Worm (Caenorhabditis elegans): ENCODE data around the gene F36D3.1.

F36D3.1 gene

ce11 chrV:16537908-16538446 lies 38.8 kb downstream of the F36D3.1 start, which contains the start of gene Y32B12B.2:
Y32B12B.2 (plus strand) TSS chrV:16538396.
- TF ChIP-seq T22C8.4 (GFP tag; IDR thresholded peaks at IDR 0.05): no peak
- TF ChIP-seq klf-2 (GFP tag; conservative IDR thresholded peaks at IDR 0.05): no peak
- TF ChIP-seq flt-1 (GFP tag; IDR thresholded peaks at IDR 0.05): 0 out of 2 replicates have a peak, but pooled peaks have one; percentile 27

ce11 chrV:16539666-16540065 lies 40.5 kb downstream of the F36D3.1 start:
- no peak for TF ChIP-seq klf-2 (GFP tag; conservative IDR thresholded peaks at IDR 0.05)
- TF ChIP-seq ztf-23 (GFP tag; IDR thresholded peaks at IDR 0.05): no peak
- TF ChIP-seq med-1 (GFP tag; optimal IDR thresholded peaks at IDR 0.05; ENCODE audit: insufficient read depth): no peak
- TF ChIP-seq ztf-29 (GFP tag; IDR thresholded peaks at IDR 0.05): no peak
- no peak for TF ChIP-seq T22C8.4 (GFP tag; IDR thresholded peaks at IDR 0.05)
- no peak for TF ChIP-seq flt-1 (GFP tag; IDR thresholded peaks at IDR 0.05)
- TF ChIP-seq cog-1 (tag; optimal IDR thresholded peaks at IDR 0.05): no peak
- no peak for TF ChIP-seq tab-1 (GFP tag; IDR thresholded peaks at IDR 0.05)

DNA sequence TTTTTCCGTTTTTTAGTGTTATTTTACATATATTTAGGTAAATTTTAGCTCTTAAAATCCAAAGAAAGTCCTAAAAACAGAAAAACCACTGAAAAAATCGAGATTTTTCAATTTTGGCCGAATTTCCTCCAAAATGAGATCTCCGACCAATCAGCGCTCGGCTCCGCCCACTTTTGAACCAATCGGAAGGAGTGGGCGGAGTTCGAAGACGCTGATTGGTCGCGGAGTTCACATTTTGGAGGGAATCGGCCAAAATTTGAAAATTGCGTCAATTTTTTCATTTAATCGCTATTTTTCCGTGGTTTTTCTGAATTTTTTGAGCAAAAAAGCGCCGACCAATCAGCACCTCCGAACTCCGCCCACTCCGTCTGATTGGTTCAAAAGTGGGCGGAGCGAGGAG lies 41.5 kb downstream of the F36D3.1 start:
- TF ChIP-seq ztf-29 (GFP tag; IDR thresholded peaks at IDR 0.05): no peak
- TF ChIP-seq tab-1 (GFP tag; IDR thresholded peaks at IDR 0.05): no peak
- no peak for TF ChIP-seq ref-1 (GFP tag; conservative IDR thresholded peaks at IDR 0.05)
- TF ChIP-seq cog-1 (tag; optimal IDR thresholded peaks at IDR 0.05): no peak
- no peak for TF ChIP-seq flt-1 (GFP tag; IDR thresholded peaks at IDR 0.05)
- TF ChIP-seq med-1 (GFP tag; optimal IDR thresholded peaks at IDR 0.05; ENCODE audit: insufficient read depth): no peak
- TF ChIP-seq T22C8.4 (GFP tag; IDR thresholded peaks at IDR 0.05): no peak
- no peak for TF ChIP-seq klf-2 (GFP tag; conservative IDR thresholded peaks at IDR 0.05)
- TF ChIP-seq ztf-23 (GFP tag; IDR thresholded peaks at IDR 0.05): no peak

DNA sequence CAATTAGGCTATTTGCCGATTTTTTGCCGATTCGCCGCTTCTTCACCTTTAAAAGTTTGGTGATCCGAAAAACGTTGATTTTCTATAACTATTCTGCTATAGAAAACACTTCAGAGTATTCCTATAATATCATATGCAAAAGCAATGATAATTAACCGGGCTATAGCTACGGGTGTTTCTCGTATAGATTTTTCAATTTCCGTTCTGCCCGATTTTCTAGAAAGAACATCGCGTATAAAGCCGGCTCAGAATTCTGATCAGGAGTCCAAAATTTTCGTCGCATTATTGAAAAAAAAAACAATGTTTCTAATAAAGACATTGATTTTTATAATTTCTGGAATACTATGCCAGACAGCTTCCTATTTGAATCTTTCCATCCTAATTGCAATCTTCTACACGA lies 51.5 kb downstream of the F36D3.1 start, which contains the start of gene srbc-65:
TSS of gene srbc-65 (plus strand) at position 301 of the 400 bp plus-strand sequence.
- TF ChIP-seq ztf-23 (GFP tag; IDR thresholded peaks at IDR 0.05) (no peak), tab-1 (GFP tag; IDR thresholded peaks at IDR 0.05) (no peak), flt-1 (GFP tag; IDR thresholded peaks at IDR 0.05) (no peak), med-1 (GFP tag; optimal IDR thresholded peaks at IDR 0.05; ENCODE audit: insufficient read depth) (no peak)

Measured in whole organism, midembryonic.